Fruit fly (Drosophila melanogaster) whole organism: ENCODE results near the gene CG10343.
A peak's percentile ranks its signal among the peaks of the same experiment; 100 is the strongest.

ENCODE experiments used
- CG8478 ChIP-seq: fragments of >200 bp; optimal IDR thresholded peaks from 2 replicates; lab custom pipeline; 2018; ENCODE audit warnings: inconsistent platforms
- Dll ChIP-seq: fragments of >200 bp; optimal IDR thresholded peaks from 2 replicates; lab custom pipeline; 2017
- EcR ChIP-seq, 2 experiments: fragments of >200 bp; optimal IDR thresholded peaks; 2 replicates each; lab custom pipeline; 2017; ENCODE audit warnings: missing biosample characterization in 2 of 2, missing genetic modification characterization in 2 of 2, missing genetic modification reagents in 2 of 2
- pan ChIP-seq: fragments of >200 bp; optimal IDR thresholded peaks from 2 replicates; lab custom pipeline; 2017
- psq ChIP-seq: fragments of >200 bp; optimal IDR thresholded peaks from 2 replicates; lab custom pipeline; 2017
- usp ChIP-seq: fragments of >200 bp; optimal IDR thresholded peaks from 2 replicates; lab custom pipeline; 2017; ENCODE audit warnings: missing biosample characterization, missing genetic modification characterization, mixed read lengths

CG10343 gene

dm6 chr2L:18677910-18678639 lies 25.2 kb upstream of the CG10343 start:
- TF ChIP-seq psq (no peak), EcR (GFP tag; optimal IDR thresholded peaks at IDR 0.05; lab: Kevin White, UChicago) (no peak), usp (GFP tag; lab: Kevin White, UChicago) (no peak), Dll (lab: Kevin White, UChicago) (no peak), pan (lab: Kevin White, UChicago) (no peak), CG8478 (lab: Kevin White, UChicago) (no peak)

- no peak for TF ChIP-seq pan (lab: Kevin White, UChicago)
Observed at dm6 chr2L:18681903-18682302, 21.4 kb upstream of the CG10343 start, which contains the start of gene tos. Gene tos, minus strand, starts transcription at chr2L:18682075.

- TF ChIP-seq Dll (lab: Kevin White, UChicago) (no peak), usp (GFP tag; lab: Kevin White, UChicago) (no peak), EcR (GFP tag; optimal IDR thresholded peaks at IDR 0.05; lab: Kevin White, UChicago) (no peak), psq (no peak), CG8478 (lab: Kevin White, UChicago) (no peak)
Observed at dm6 chr2L:18687827-18688226, 15.4 kb upstream of the CG10343 start.

- no peak for TF ChIP-seq psq
- TF ChIP-seq usp (GFP tag; lab: Kevin White, UChicago) = no peak
- no peak for TF ChIP-seq CG8478 (lab: Kevin White, UChicago)
- no peak for TF ChIP-seq pan (lab: Kevin White, UChicago)
- no peak for TF ChIP-seq Dll (lab: Kevin White, UChicago)
- no peak for TF ChIP-seq EcR (GFP tag; optimal IDR thresholded peaks at IDR 0.05; lab: Kevin White, UChicago)
Observed at dm6 chr2L:18688646-18689296, 14.5 kb upstream of the CG10343 start, which contains the start of gene msl-1. Gene msl-1, minus strand, starts transcription at chr2L:18688800.

- no peak for TF ChIP-seq EcR (GFP tag; optimal IDR thresholded peaks at IDR 0.05; lab: Kevin White, UChicago)
- TF ChIP-seq CG8478 (lab: Kevin White, UChicago) = no peak
- no peak for TF ChIP-seq usp (GFP tag; lab: Kevin White, UChicago)
- TF ChIP-seq pan (lab: Kevin White, UChicago) = no peak
- TF ChIP-seq Dll (lab: Kevin White, UChicago) = no peak
- TF ChIP-seq psq = no peak
Observed at dm6 chr2L:18689376-18689775, 13.9 kb upstream of the CG10343 start, which contains the start of gene CG10336. Gene CG10336, plus strand, starts transcription at chr2L:18689528.

dm6 chr2L:18693877-18694723 lies 9.2 kb upstream of the CG10343 start:
- TF ChIP-seq pan (lab: Kevin White, UChicago) (peak; percentile 3), usp (GFP tag; lab: Kevin White, UChicago) (no peak)

dm6 chr2L:18694724-18695105 lies 8.6 kb upstream of the CG10343 start:
- TF ChIP-seq pan (lab: Kevin White, UChicago) (no peak), Dll (lab: Kevin White, UChicago) (no peak), CG8478 (lab: Kevin White, UChicago) (no peak), EcR (GFP tag; optimal IDR thresholded peaks at IDR 0.05; lab: Kevin White, UChicago) (no peak), psq (no peak), usp (GFP tag; lab: Kevin White, UChicago) (no peak)

- TF ChIP-seq usp (GFP tag; lab: Kevin White, UChicago) = no peak
Observed at dm6 chr2L:18695404-18695804, 7.9 kb upstream of the CG10343 start, which contains the start of the genes CG10383 and CG10338. Gene CG10383, minus strand, starts transcription at chr2L:18695602. Gene CG10338, plus strand, starts transcription at chr2L:18695664.

dm6 chr2L:18698559-18699130 lies 4.6 kb upstream of the CG10343 start, which contains the start of gene CG10341:
Gene CG10341, plus strand, starts transcription at chr2L:18698714.
- no peak for TF ChIP-seq pan (lab: Kevin White, UChicago)
- TF ChIP-seq CG8478 (lab: Kevin White, UChicago) = no peak
- TF ChIP-seq Dll (lab: Kevin White, UChicago) = no peak
- TF ChIP-seq psq = no peak
- no peak for TF ChIP-seq usp (GFP tag; lab: Kevin White, UChicago)
- TF ChIP-seq EcR (GFP tag; optimal IDR thresholded peaks at IDR 0.05; lab: Kevin White, UChicago) = no peak

dm6 chr2L:18705617-18706046 lies 2.4 kb downstream of the CG10343 start, which contains the start of gene Jwa:
Gene Jwa, minus strand, starts transcription at chr2L:18705703.
- no peak for TF ChIP-seq EcR (GFP tag; optimal IDR thresholded peaks at IDR 0.05; lab: Kevin White, UChicago)
- no peak for TF ChIP-seq psq
- no peak for TF ChIP-seq Dll (lab: Kevin White, UChicago)

- no peak for TF ChIP-seq psq
- TF ChIP-seq pan (lab: Kevin White, UChicago) = no peak
- no peak for TF ChIP-seq Dll (lab: Kevin White, UChicago)
- no peak for TF ChIP-seq usp (GFP tag; lab: Kevin White, UChicago)
- no peak for TF ChIP-seq EcR (GFP tag; optimal IDR thresholded peaks at IDR 0.05; lab: Kevin White, UChicago)
- TF ChIP-seq CG8478 (lab: Kevin White, UChicago) = no peak
Observed at dm6 chr2L:18707844-18708238, 4.6 kb downstream of the CG10343 start.
